Worm (Caenorhabditis elegans) whole organism, early embryonic: ENCODE measurements around the gene M01E10.3.

Experiments
- B0310.2 ChIP-seq: sonication (generic microtip); optimal IDR thresholded peaks from 2 replicates; lab custom pipeline; 2016; ENCODE audit warnings: mild to moderate bottlenecking, missing genetic modification characterization, missing compliant biosample characterization
- F13C5.2 ChIP-seq: sonication (generic microtip); optimal IDR thresholded peaks from 2 replicates; lab custom pipeline; 2017; ENCODE audit warnings: mild to moderate bottlenecking, missing genetic modification characterization, inconsistent platforms, missing compliant biosample characterization
- aly-1 ChIP-seq: sonication (generic microtip); optimal IDR thresholded peaks from 2 replicates; lab custom pipeline; 2016; ENCODE audit warnings: missing genetic modification characterization, missing compliant biosample characterization
- ama-1 ChIP-seq: fragments of 150-350 bp; optimal IDR thresholded peaks from 2 replicates; lab custom pipeline; 2014
- ceh-13 ChIP-seq: fragments of 200-800 bp; sonication (Bioruptor generic); optimal IDR thresholded peaks from 2 replicates; lab custom pipeline; 2018; ENCODE audit warnings: mild to moderate bottlenecking, missing genetic modification characterization, missing compliant biosample characterization
- ets-7 ChIP-seq: sonication (generic microtip); optimal IDR thresholded peaks from 2 replicates; lab custom pipeline; 2016; ENCODE audit warnings: missing genotype, missing genetic modification characterization, missing compliant biosample characterization
- flt-1 ChIP-seq: fragments of 200-800 bp; sonication (Bioruptor generic); IDR thresholded peaks from 2 replicates; pipeline ENCODE4 v1.3.6; 2022; ENCODE audit warnings: missing genetic modification characterization, missing compliant biosample characterization
- hmbx-1 ChIP-seq: sonication (generic microtip); optimal IDR thresholded peaks from 2 replicates; lab custom pipeline; 2016; ENCODE audit warnings: mild to moderate bottlenecking, missing genetic modification characterization, missing compliant biosample characterization
- hmg-4 ChIP-seq: fragments of 200-800 bp; sonication (Bioruptor generic); optimal IDR thresholded peaks from 2 replicates; lab custom pipeline; 2018; ENCODE audit warnings: mild to moderate bottlenecking, missing genetic modification characterization, missing compliant biosample characterization
- hnd-1 ChIP-seq: sonication (generic microtip); optimal IDR thresholded peaks from 2 replicates; lab custom pipeline; 2016; ENCODE audit warnings: missing genetic modification characterization, missing compliant biosample characterization
- pes-1 ChIP-seq: fragments of 200-800 bp; sonication (Bioruptor generic); IDR thresholded peaks from 2 replicates; pipeline ENCODE4 v1.3.6; 2022; ENCODE audit warnings: missing genetic modification reagents, missing genetic modification characterization, missing compliant biosample characterization
- scrt-1 ChIP-seq: fragments of 200-800 bp; sonication (Bioruptor generic); IDR thresholded peaks from 2 replicates; pipeline ENCODE4 v1.3.6; 2022; ENCODE audit warnings: missing genetic modification characterization, missing compliant biosample characterization
- sea-1 ChIP-seq: fragments of 200-800 bp; sonication (Bioruptor generic); conservative IDR thresholded peaks from 2 replicates; pipeline ENCODE4 v1.3.6; 2022; ENCODE audit warnings: missing genetic modification characterization, missing compliant biosample characterization
- tbx-11 ChIP-seq: fragments of 200-800 bp; sonication (Bioruptor generic); IDR thresholded peaks from 2 replicates; pipeline ENCODE4 v1.3.6; 2022; ENCODE audit warnings: missing genetic modification characterization, missing compliant biosample characterization
- tbx-37 ChIP-seq: fragments of 200-800 bp; sonication (Bioruptor generic); conservative IDR thresholded peaks from 2 replicates; pipeline ENCODE4 v1.3.6; 2022; ENCODE audit warnings: missing genetic modification reagents, missing genetic modification characterization, missing compliant biosample characterization
- tra-4 ChIP-seq: sonication (generic microtip); optimal IDR thresholded peaks from 2 replicates; lab custom pipeline; 2017; ENCODE audit warnings: missing genetic modification characterization, missing compliant biosample characterization

M01E10.3 gene

ce11 chrIII:2012561-2012960, 41.4 kb downstream of the M01E10.3 start:
- TF ChIP-seq ama-1 (no peak), hnd-1 (no peak), pes-1 (no peak), B0310.2 (tag; lab: Kevin White, UChicago) (no peak), ets-7 (tag; lab: Kevin White, UChicago) (no peak), tbx-37 (GFP tag; lab: Robert Waterston, UW) (no peak), F13C5.2 (tag; lab: Kevin White, UChicago) (no peak), scrt-1 (no peak), hmbx-1 (tag; lab: Kevin White, UChicago) (no peak), tbx-11 (GFP tag; lab: Robert Waterston, UW) (no peak)

ce11 chrIII:2008894-2009293, 45.1 kb downstream of the M01E10.3 start:
- TF ChIP-seq aly-1 (tag; lab: Kevin White, UChicago) (no peak), tbx-11 (GFP tag; lab: Robert Waterston, UW) (no peak), sea-1 (GFP tag; lab: Robert Waterston, UW) (no peak), F13C5.2 (tag; lab: Kevin White, UChicago) (no peak), tra-4 (tag; lab: Kevin White, UChicago) (no peak), hmg-4 (no peak), ets-7 (tag; lab: Kevin White, UChicago) (no peak)

ce11 chrIII:2008334-2008733, 45.6 kb downstream of the M01E10.3 start:
- TF ChIP-seq aly-1 (tag; lab: Kevin White, UChicago) (no peak), pes-1 (no peak), flt-1 (no peak), scrt-1 (no peak), sea-1 (GFP tag; lab: Robert Waterston, UW) (no peak), hnd-1 (no peak), F13C5.2 (tag; lab: Kevin White, UChicago) (no peak), hmbx-1 (tag; lab: Kevin White, UChicago) (no peak), tra-4 (tag; lab: Kevin White, UChicago) (no peak)

ce11 chrIII:2006937-2007336, 47.0 kb downstream of the M01E10.3 start:
- TF ChIP-seq scrt-1 (no peak), hmbx-1 (tag; lab: Kevin White, UChicago) (no peak), ama-1 (no peak), tbx-37 (GFP tag; lab: Robert Waterston, UW) (no peak), hmg-4 (no peak), ceh-13 (GFP tag; lab: Kevin White, UChicago) (no peak), pes-1 (no peak), hnd-1 (no peak)

ce11 chrIII:2005729-2006128, 48.3 kb downstream of the M01E10.3 start, which contains the start of gene Y39A3B.1:
Gene Y39A3B.1, plus strand, starts transcription at chrIII:2006029.
- TF ChIP-seq hnd-1 (no peak), B0310.2 (tag; lab: Kevin White, UChicago) (no peak), ama-1 (no peak), aly-1 (tag; lab: Kevin White, UChicago) (no peak), tbx-11 (GFP tag; lab: Robert Waterston, UW) (no peak), F13C5.2 (tag; lab: Kevin White, UChicago) (no peak), ets-7 (tag; lab: Kevin White, UChicago) (no peak), hmbx-1 (tag; lab: Kevin White, UChicago) (no peak)
